Fruit fly (Drosophila melanogaster) whole organism, wandering third instar larva: ENCODE results near the gene CG32679.

ENCODE experiments used
- CrebA ChIP-seq: fragments of 200-800 bp; sonication (Bioruptor generic); optimal IDR thresholded peaks from 2 replicates; lab custom pipeline; 2016; ENCODE audit warnings: missing biosample characterization, mild to moderate bottlenecking, missing genetic modification characterization, borderline replicate concordance
- Dfd ChIP-seq: fragments of >200 bp; optimal IDR thresholded peaks from 2 replicates; lab custom pipeline; 2017; ENCODE audit warnings: missing biosample characterization, missing genetic modification characterization
- GATAd ChIP-seq: sonication (Bioruptor generic); optimal IDR thresholded peaks from 2 replicates; lab custom pipeline; 2016; ENCODE audit warnings: missing biosample characterization, missing genetic modification characterization
- HLH106 ChIP-seq: fragments of 200-800 bp; optimal IDR thresholded peaks from 3 replicates; lab custom pipeline; 2019; ENCODE audit warnings: missing biosample characterization, mild to moderate bottlenecking, missing genetic modification characterization, moderate library complexity
- Hr78 ChIP-seq: fragments of >200 bp; optimal IDR thresholded peaks from 2 replicates; lab custom pipeline; 2017; ENCODE audit warnings: missing biosample characterization, missing genetic modification characterization
- Hr83 ChIP-seq: fragments of 200-300 bp; sonication (Bioruptor generic); optimal IDR thresholded peaks from 2 replicates; lab custom pipeline; 2016; ENCODE audit warnings: missing biosample characterization, mild to moderate bottlenecking, missing genetic modification characterization, moderate library complexity; ENCODE audit not compliant: poor library complexity, severe bottlenecking
- Jra ChIP-seq: sonication (Bioruptor generic); optimal IDR thresholded peaks from 2 replicates; lab custom pipeline; 2016; ENCODE audit warnings: missing biosample characterization, missing genetic modification characterization
- Myc ChIP-seq: fragments of >200 bp; optimal IDR thresholded peaks from 2 replicates; lab custom pipeline; 2017
- N ChIP-seq: fragments of >200 bp; optimal IDR thresholded peaks from 2 replicates; lab custom pipeline; 2018; ENCODE audit warnings: missing biosample characterization, missing external identifiers, missing genetic modification characterization
- OdsH ChIP-seq: fragments of 200-800 bp; sonication (Bioruptor generic); optimal IDR thresholded peaks from 2 replicates; lab custom pipeline; 2016; ENCODE audit warnings: missing biosample characterization, mild to moderate bottlenecking, missing genetic modification characterization
- Rel ChIP-seq, 2 experiments: fragments of 200-800 bp; sonication (Bioruptor generic) in 1 of 2; optimal IDR thresholded peaks; 2 replicates in 1 of 2; 3 replicates in 1 of 2; lab custom pipeline; 2016 to 2019; ENCODE audit warnings: mild to moderate bottlenecking in 2 of 2, missing biosample characterization in 2 of 2, missing genetic modification characterization in 2 of 2, moderate library complexity in 1 of 2
- Sp1 ChIP-seq: fragments of 200-800 bp; sonication (Bioruptor generic); optimal IDR thresholded peaks from 3 replicates; lab custom pipeline; 2019; ENCODE audit warnings: missing biosample characterization, mild to moderate bottlenecking, missing genetic modification characterization, moderate library complexity
- Vsx2 ChIP-seq: fragments of 200-300, 225-300 bp; sonication (Bioruptor generic); optimal IDR thresholded peaks from 2 replicates; lab custom pipeline; 2018; ENCODE audit warnings: missing biosample characterization, missing genetic modification characterization; ENCODE audit not compliant: partially characterized antibody
- br ChIP-seq: fragments of 200-800 bp; sonication (Bioruptor generic); optimal IDR thresholded peaks from 2 replicates; lab custom pipeline; 2016; ENCODE audit warnings: missing biosample characterization, missing genetic modification characterization
- brk ChIP-seq: fragments of 200-800 bp; sonication (Bioruptor generic); optimal IDR thresholded peaks from 2 replicates; lab custom pipeline; 2016; ENCODE audit warnings: missing biosample characterization, mild to moderate bottlenecking, missing genetic modification characterization
- dmrt93B ChIP-seq: fragments of 200-800 bp; sonication (Bioruptor generic); optimal IDR thresholded peaks from 2 replicates; lab custom pipeline; 2018; ENCODE audit warnings: missing biosample characterization, mild to moderate bottlenecking, missing genetic modification characterization
- dsf ChIP-seq: sonication (Bioruptor generic); optimal IDR thresholded peaks from 2 replicates; lab custom pipeline; 2016; ENCODE audit warnings: missing biosample characterization, missing genetic modification characterization, borderline replicate concordance
- ey ChIP-seq: fragments of 200-800 bp; sonication (Bioruptor generic); optimal IDR thresholded peaks from 2 replicates; lab custom pipeline; 2016; ENCODE audit warnings: missing biosample characterization, missing genetic modification characterization
- foxo ChIP-seq, 2 experiments: fragments of 200-800 bp; sonication (Bioruptor generic); optimal IDR thresholded peaks; 2 replicates in 1 of 2; 3 replicates in 1 of 2; lab custom pipeline; 2016 to 2017; ENCODE audit warnings: missing biosample characterization in 2 of 2, missing genetic modification characterization in 2 of 2
- fru ChIP-seq: fragments of 200-800 bp; sonication (Bioruptor generic); optimal IDR thresholded peaks from 3 replicates; lab custom pipeline; 2016; ENCODE audit warnings: missing biosample characterization, mild to moderate bottlenecking, missing genetic modification characterization
- h ChIP-seq: fragments of 200-800 bp; sonication (Bioruptor generic); optimal IDR thresholded peaks from 3 replicates; lab custom pipeline; 2016; ENCODE audit warnings: missing biosample characterization, mild to moderate bottlenecking, missing genetic modification characterization
- lola ChIP-seq: fragments of >200 bp; optimal IDR thresholded peaks from 2 replicates; lab custom pipeline; 2017; ENCODE audit warnings: missing biosample characterization, missing genetic modification characterization
- pan ChIP-seq: fragments of >200 bp; optimal IDR thresholded peaks from 2 replicates; lab custom pipeline; 2017
- psq ChIP-seq: fragments of 200-800 bp; sonication (Bioruptor generic); optimal IDR thresholded peaks from 3 replicates; lab custom pipeline; 2017; ENCODE audit warnings: missing biosample characterization, mild to moderate bottlenecking, missing genetic modification characterization, moderate library complexity
- rgr ChIP-seq: fragments of 200-800 bp; sonication (Bioruptor generic); optimal IDR thresholded peaks from 3 replicates; lab custom pipeline; 2016; ENCODE audit warnings: missing biosample characterization, mild to moderate bottlenecking, missing genetic modification characterization
- sv ChIP-seq: fragments of 200-800 bp; sonication (Bioruptor generic); optimal IDR thresholded peaks from 3 replicates; lab custom pipeline; 2016; ENCODE audit warnings: missing biosample characterization, missing genetic modification characterization
- tai ChIP-seq: sonication (Bioruptor generic); optimal IDR thresholded peaks from 2 replicates; lab custom pipeline; 2016; ENCODE audit warnings: missing biosample characterization, missing genetic modification characterization
- usp ChIP-seq: fragments of >200 bp; optimal IDR thresholded peaks from 2 replicates; lab custom pipeline; 2017; ENCODE audit warnings: missing biosample characterization, missing genetic modification characterization
- woc ChIP-seq: sonication (Bioruptor generic); optimal IDR thresholded peaks from 2 replicates; lab custom pipeline; 2016; ENCODE audit warnings: missing biosample characterization, mild to moderate bottlenecking, missing genetic modification characterization

CG32679 gene

dm6 chrX:10324836-10325566, 42.3 kb downstream of the CG32679 start:
- TF ChIP-seq tai (GFP tag; lab: Kevin White, UChicago) (peak; percentile 35), rgr (GFP tag; lab: Kevin White, UChicago) (peak; percentile 24), N (GFP tag; lab: Kevin White, UChicago) (no peak), OdsH (GFP tag; lab: Kevin White, UChicago) (peak; percentile 9), HLH106 (tag; lab: Kevin White, UChicago) (peak; percentile 41), Jra (GFP tag; lab: Kevin White, UChicago) (peak; percentile 17), br (peak; percentile 41), ey (GFP tag; lab: Kevin White, UChicago) (peak; percentile 44), psq (GFP tag; lab: Kevin White, UChicago) (no peak), fru (GFP tag; lab: Kevin White, UChicago) (peak; percentile 54), woc (GFP tag; lab: Kevin White, UChicago) (peak; percentile 13), h (GFP tag; lab: Kevin White, UChicago) (peak; percentile 10), lola (GFP tag; lab: Kevin White, UChicago) (no peak), dmrt93B (peak; percentile 31), foxo (GFP tag; optimal IDR thresholded peaks at IDR 0.05; lab: Kevin White, UChicago) (peak in 1 of 2 experiments; percentile 57)
- TF ChIP-seq, all 38 proteins: peak for 12

- TF ChIP-seq Hr83 (GFP tag; lab: Kevin White, UChicago) (no peak), Vsx2 (GFP tag; lab: Kevin White, UChicago) (no peak), fru (GFP tag; lab: Kevin White, UChicago) (no peak), N (GFP tag; lab: Kevin White, UChicago) (no peak), HLH106 (tag; lab: Kevin White, UChicago) (no peak), lola (GFP tag; lab: Kevin White, UChicago) (no peak), woc (GFP tag; lab: Kevin White, UChicago) (no peak), Hr78 (GFP tag; lab: Kevin White, UChicago) (no peak), tai (GFP tag; lab: Kevin White, UChicago) (no peak), CrebA (GFP tag; lab: Kevin White, UChicago) (no peak), h (GFP tag; lab: Kevin White, UChicago) (no peak), ey (GFP tag; lab: Kevin White, UChicago) (no peak), usp (GFP tag; lab: Kevin White, UChicago) (no peak), br (no peak)
Observed at dm6 chrX:10322292-10322691, 45.0 kb downstream of the CG32679 start.

- TF ChIP-seq dsf (no peak), GATAd (GFP tag; lab: Kevin White, UChicago) (no peak), dmrt93B (no peak), Rel (GFP tag; optimal IDR thresholded peaks at IDR 0.05; lab: Kevin White, UChicago) (no peak), Rel (tag; optimal IDR thresholded peaks at IDR 0.05; lab: Kevin White, UChicago) (no peak), Dfd (GFP tag; lab: Kevin White, UChicago) (no peak), Hr83 (GFP tag; lab: Kevin White, UChicago) (no peak), ey (GFP tag; lab: Kevin White, UChicago) (no peak), N (GFP tag; lab: Kevin White, UChicago) (no peak), CrebA (GFP tag; lab: Kevin White, UChicago) (no peak), tai (GFP tag; lab: Kevin White, UChicago) (no peak), h (GFP tag; lab: Kevin White, UChicago) (no peak), HLH106 (tag; lab: Kevin White, UChicago) (no peak), brk (no peak), OdsH (GFP tag; lab: Kevin White, UChicago) (no peak), Myc (lab: Kevin White, UChicago) (no peak), br (no peak), pan (lab: Kevin White, UChicago) (no peak), sv (GFP tag; lab: Kevin White, UChicago) (no peak), lola (GFP tag; lab: Kevin White, UChicago) (no peak)
Observed at dm6 chrX:10320425-10320978, 46.8 kb downstream of the CG32679 start.

dm6 chrX:10318962-10319571, 48.2 kb downstream of the CG32679 start:
- TF ChIP-seq Rel (GFP tag; optimal IDR thresholded peaks at IDR 0.05; lab: Kevin White, UChicago) (no peak), Rel (tag; optimal IDR thresholded peaks at IDR 0.05; lab: Kevin White, UChicago) (peak; percentile 92), foxo (GFP tag; optimal IDR thresholded peaks at IDR 0.05; lab: Kevin White, UChicago) (peak in 1 of 2 experiments; percentile 46), psq (GFP tag; lab: Kevin White, UChicago) (peak; percentile 8), ey (GFP tag; lab: Kevin White, UChicago) (peak; percentile 23), br (peak; percentile 32), h (GFP tag; lab: Kevin White, UChicago) (peak; percentile 21), fru (GFP tag; lab: Kevin White, UChicago) (peak; percentile 45), woc (GFP tag; lab: Kevin White, UChicago) (peak; percentile 80), Jra (GFP tag; lab: Kevin White, UChicago) (no peak), lola (GFP tag; lab: Kevin White, UChicago) (no peak), CrebA (GFP tag; lab: Kevin White, UChicago) (no peak), rgr (GFP tag; lab: Kevin White, UChicago) (peak; percentile 27), dmrt93B (no peak), Sp1 (GFP tag; lab: Kevin White, UChicago) (peak; percentile 16), Myc (lab: Kevin White, UChicago) (no peak)
- TF ChIP-seq, all 38 proteins: peak for 10
